Fruit fly (Drosophila melanogaster) whole organism, embryonic: ENCODE results near the gene CG8516.

Experiments used
- Atf-2 ChIP-seq: fragments of 200-800 bp; sonication (Bioruptor generic); optimal IDR thresholded peaks from 2 replicates; lab custom pipeline; 2016; ENCODE audit warnings: missing biosample characterization, missing genetic modification characterization
- CG10543 ChIP-seq: fragments of 200-800 bp; sonication (Bioruptor generic); optimal IDR thresholded peaks from 3 replicates; lab custom pipeline; 2017; ENCODE audit warnings: missing biosample characterization, mild to moderate bottlenecking, missing genetic modification characterization, moderate library complexity
- CG17361 ChIP-seq: fragments of 200-800 bp; sonication (Bioruptor generic); IDR thresholded peaks from 3 replicates; pipeline ENCODE4 v1.3.6; 2022; ENCODE audit warnings: missing biosample characterization, missing genetic modification characterization
- CG4282 ChIP-seq: fragments of 200-800 bp; sonication (Bioruptor generic); optimal IDR thresholded peaks from 2 replicates; lab custom pipeline; 2016; ENCODE audit warnings: missing biosample characterization, missing genetic modification characterization
- CG5953 ChIP-seq: fragments of 200-800 bp; sonication (Bioruptor generic); IDR thresholded peaks from 2 replicates; pipeline ENCODE4 v1.3.6; 2022; ENCODE audit warnings: missing biosample characterization, missing genetic modification characterization
- D19A ChIP-seq: fragments of 200-800 bp; optimal IDR thresholded peaks from 3 replicates; lab custom pipeline; 2019; ENCODE audit warnings: missing biosample characterization, mild to moderate bottlenecking, missing genetic modification characterization, moderate library complexity
- Drgx ChIP-seq: fragments of 200-800 bp; sonication (Bioruptor generic); IDR thresholded peaks from 2 replicates; pipeline ENCODE4 v1.3.6; 2022; ENCODE audit warnings: missing biosample characterization, missing genetic modification characterization
- Nf-YC ChIP-seq: fragments of 200-800 bp; optimal IDR thresholded peaks from 3 replicates; lab custom pipeline; 2019; ENCODE audit warnings: missing biosample characterization, mild to moderate bottlenecking, missing genetic modification characterization, moderate library complexity
- ind ChIP-seq: fragments of 200-800 bp; sonication (Bioruptor generic); optimal IDR thresholded peaks from 3 replicates; lab custom pipeline; 2016; ENCODE audit warnings: missing biosample characterization, missing genetic modification characterization
- kah ChIP-seq: fragments of 200-800 bp; sonication (Bioruptor generic); optimal IDR thresholded peaks from 2 replicates; lab custom pipeline; 2018; ENCODE audit warnings: missing biosample characterization, mild to moderate bottlenecking, missing genetic modification characterization

CG8516 gene

DNA sequence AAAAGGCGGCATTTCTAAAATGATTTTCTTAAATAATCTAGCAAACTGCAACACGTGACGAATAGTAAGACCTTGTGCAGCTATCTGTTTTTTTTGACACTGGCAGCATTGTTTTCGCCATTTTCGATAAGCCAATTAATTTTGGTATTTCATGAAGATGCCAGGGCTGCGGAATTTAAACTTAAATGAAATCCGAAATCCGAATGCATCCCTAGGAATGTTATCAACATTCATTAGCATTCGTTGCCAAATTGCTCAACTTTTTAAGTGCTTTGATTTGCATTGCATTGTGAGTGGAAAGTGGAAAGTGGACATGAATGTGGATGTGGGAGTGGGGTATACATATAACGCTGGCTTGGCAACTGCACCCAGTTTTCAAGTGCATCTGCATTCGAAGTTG is 28.0 kb downstream of the CG8516 start, which contains the start of gene CG42857:
TSS of gene CG42857 (minus strand) at position 101 of the 400 bp plus-strand sequence.
- TF ChIP-seq CG17361 (GFP tag; lab: Robert Waterston, UW): no peak
- no peak for TF ChIP-seq CG4282 (GFP tag; lab: Kevin White, UChicago)
- no peak for TF ChIP-seq Drgx (GFP tag; lab: Robert Waterston, UW)
- TF ChIP-seq Nf-YC (tag; lab: Kevin White, UChicago): no peak
- TF ChIP-seq Atf-2: no peak
- TF ChIP-seq ind: no peak
- TF ChIP-seq CG5953 (GFP tag; lab: Robert Waterston, UW): no peak
- TF ChIP-seq kah (GFP tag; lab: Kevin White, UChicago): no peak

- TF ChIP-seq CG10543: no peak
- no peak for TF ChIP-seq D19A
- TF ChIP-seq, all 482 proteins: peak for 0
Observed at dm6 chr3R:9823723-9824122, 30.6 kb downstream of the CG8516 start, which contains the start of gene CG34302. Gene CG34302 (minus strand): TSS chr3R:9823823.
